Fruit fly (Drosophila melanogaster) Kc167 (cell line): ENCODE data around the gene Edc3.

Experiments used
- Myc ChIP-seq: fragments of >200 bp; optimal IDR thresholded peaks from 2 replicates; lab custom pipeline; 2017; ENCODE audit warnings: missing external identifiers
- Sin3A ChIP-seq: fragments of >200 bp; optimal IDR thresholded peaks from 2 replicates; lab custom pipeline; 2018; ENCODE audit warnings: missing external identifiers
- h ChIP-seq: fragments of >200 bp; optimal IDR thresholded peaks from 3 replicates; lab custom pipeline; 2018; ENCODE audit warnings: missing external identifiers
- insv ChIP-seq: fragments of >200 bp; optimal IDR thresholded peaks from 3 replicates; lab custom pipeline; 2018; ENCODE audit warnings: missing external identifiers
- psq ChIP-seq: fragments of >200 bp; optimal IDR thresholded peaks from 2 replicates; lab custom pipeline; 2017; ENCODE audit warnings: missing external identifiers
- ttk ChIP-seq: sonication (Bioruptor generic); optimal IDR thresholded peaks from 2 replicates; lab custom pipeline; 2017; ENCODE audit warnings: missing external identifiers

dm6 chr3L:17495266-17495961 is 34.2 kb downstream of the Edc3 start:
- TF ChIP-seq psq: no peak
- no peak for TF ChIP-seq Sin3A
- TF ChIP-seq Myc (lab: Kevin White, UChicago): no peak
- no peak for TF ChIP-seq insv (lab: Kevin White, UChicago)
- no peak for TF ChIP-seq ttk (lab: Kevin White, UChicago)
- TF ChIP-seq h: no peak
